Worm (Caenorhabditis elegans) whole organism, L4 larva: ENCODE measurements around the gene rpl-23.

Experiments used
- D1046.2 ChIP-seq: fragments of 200-800 bp; sonication (Bioruptor generic); IDR thresholded peaks from 2 replicates; pipeline ENCODE4 v1.3.6; 2022; ENCODE audit warnings: missing genetic modification characterization, missing compliant biosample characterization
- F10B5.3 ChIP-seq: sonication (generic microtip); optimal IDR thresholded peaks from 2 replicates; lab custom pipeline; 2016; ENCODE audit warnings: mild to moderate bottlenecking, missing genetic modification characterization, missing compliant biosample characterization
- F26F4.8 ChIP-seq: fragments of 200-800 bp; sonication (Bioruptor generic); conservative IDR thresholded peaks from 2 replicates; pipeline ENCODE4 v1.3.6; 2022; ENCODE audit warnings: missing genetic modification characterization, missing compliant biosample characterization
- T20F7.1 ChIP-seq: fragments of 200-800 bp; sonication (Bioruptor generic); optimal IDR thresholded peaks from 2 replicates; lab custom pipeline; 2018; ENCODE audit warnings: mild to moderate bottlenecking, missing genetic modification characterization, missing compliant biosample characterization
- T26A8.4 ChIP-seq: fragments of 200-800 bp; sonication (Bioruptor generic); IDR thresholded peaks from 2 replicates; pipeline ENCODE4 v1.3.6; 2022; ENCODE audit warnings: missing genetic modification characterization, missing compliant biosample characterization
- Y48G9A.11 ChIP-seq: fragments of 200-800 bp; sonication (Bioruptor generic); IDR thresholded peaks from 2 replicates; pipeline ENCODE4 v1.3.6; 2022; ENCODE audit warnings: missing genetic modification reagents, missing genetic modification characterization, missing compliant biosample characterization
- Y75B8A.6 ChIP-seq: fragments of 200-800 bp; sonication (Bioruptor generic); IDR thresholded peaks from 2 replicates; pipeline ENCODE4 v1.3.6; 2022; ENCODE audit warnings: missing genetic modification reagents, missing genetic modification characterization, missing compliant biosample characterization
- ZK337.2 ChIP-seq: fragments of 200-800 bp; sonication (Bioruptor generic); IDR thresholded peaks from 2 replicates; pipeline ENCODE4 v1.3.6; 2022; ENCODE audit warnings: missing genetic modification reagents, missing genetic modification characterization, missing compliant biosample characterization
- aha-1 ChIP-seq: fragments of 150-350 bp; peaks from one replicate; lab custom pipeline; 2014; ENCODE audit warnings: missing biosample characterization, missing genetic modification characterization
- arid-1 ChIP-seq: fragments of 200-800 bp; sonication (Bioruptor generic); conservative IDR thresholded peaks from 2 replicates; pipeline ENCODE4 v1.3.6; 2022; ENCODE audit warnings: missing genetic modification reagents, missing genetic modification characterization, missing compliant biosample characterization
- ceh-82 ChIP-seq: sonication (generic microtip); optimal IDR thresholded peaks from 2 replicates; lab custom pipeline; 2017; ENCODE audit warnings: missing biosample characterization, missing genetic modification characterization
- daf-16 ChIP-seq, 3 experiments: sonication (generic microtip); optimal IDR thresholded peaks; 2 replicates each; lab custom pipeline; 2016 to 2017; ENCODE audit warnings: missing genetic modification characterization in 3 of 3, missing genetic modification reagents in 3 of 3, mild to moderate bottlenecking in 2 of 3, missing compliant biosample characterization in 2 of 3, missing biosample characterization in 1 of 3, moderate library complexity in 1 of 3
- dmd-8 ChIP-seq: fragments of 200-800 bp; sonication (Bioruptor generic); IDR thresholded peaks from 2 replicates; pipeline ENCODE4 v1.3.6; 2022; ENCODE audit warnings: missing genetic modification characterization, missing compliant biosample characterization
- dmd-9 ChIP-seq: fragments of 200-800 bp; sonication (Bioruptor generic); IDR thresholded peaks from 2 replicates; pipeline ENCODE4 v1.3.6; 2022; ENCODE audit warnings: missing genetic modification reagents, missing genetic modification characterization, missing compliant biosample characterization
- dpl-1 ChIP-seq: fragments of 150-350 bp; optimal IDR thresholded peaks from 2 replicates; lab custom pipeline; 2014; ENCODE audit warnings: missing biosample characterization, missing genetic modification reagents, missing genetic modification characterization
- dve-1 ChIP-seq: sonication (generic microtip); optimal IDR thresholded peaks from 2 replicates; lab custom pipeline; 2017; ENCODE audit warnings: antibody characterized with exemption, mild to moderate bottlenecking, missing genetic modification characterization, missing compliant biosample characterization; ENCODE audit not compliant: insufficient read depth
- egl-27 ChIP-seq: sonication (generic microtip); optimal IDR thresholded peaks from 3 replicates; lab custom pipeline; 2017; ENCODE audit warnings: missing biosample characterization, missing genetic modification reagents, missing genetic modification characterization
- fkh-10 ChIP-seq: fragments of 150-350 bp; optimal IDR thresholded peaks from 2 replicates; lab custom pipeline; 2014; ENCODE audit warnings: missing biosample characterization, missing genetic modification reagents, missing genetic modification characterization
- fos-1 ChIP-seq: fragments of 150-350 bp; optimal IDR thresholded peaks from 2 replicates; lab custom pipeline; 2014; ENCODE audit warnings: missing biosample characterization, missing genetic modification characterization
- gei-8 ChIP-seq: fragments of 200-800 bp; sonication (Bioruptor generic); optimal IDR thresholded peaks from 2 replicates; lab custom pipeline; 2018; ENCODE audit warnings: mild to moderate bottlenecking, missing genetic modification characterization, missing compliant biosample characterization
- hif-1 ChIP-seq, 2 experiments: sonication (generic microtip); optimal IDR thresholded peaks; 2 replicates each; lab custom pipeline; 2016 to 2017; ENCODE audit warnings: missing compliant biosample characterization in 2 of 2, missing genetic modification characterization in 2 of 2, missing genetic modification reagents in 2 of 2, missing genotype in 2 of 2, mild to moderate bottlenecking in 1 of 2
- hlh-30 ChIP-seq: sonication (generic microtip); optimal IDR thresholded peaks from 2 replicates; lab custom pipeline; 2017; ENCODE audit warnings: antibody characterized with exemption, mild to moderate bottlenecking, missing genetic modification characterization, missing compliant biosample characterization; ENCODE audit not compliant: insufficient read depth
- jun-1 ChIP-seq: fragments of 150-350 bp; optimal IDR thresholded peaks from 2 replicates; lab custom pipeline; 2014; ENCODE audit warnings: missing biosample characterization, missing genetic modification reagents, missing genetic modification characterization
- lim-7 ChIP-seq: fragments of 200-800 bp; sonication (Bioruptor generic); IDR thresholded peaks from 2 replicates; pipeline ENCODE4 v1.3.6; 2022; ENCODE audit warnings: missing genetic modification characterization, missing compliant biosample characterization
- lin-1 ChIP-seq: fragments of 200-800 bp; sonication (Bioruptor generic); IDR thresholded peaks from 2 replicates; pipeline ENCODE4 v1.3.6; 2022; ENCODE audit warnings: missing genetic modification reagents, missing genetic modification characterization, missing compliant biosample characterization
- lin-15B ChIP-seq: fragments of 150-350 bp; sonication (generic microtip); optimal IDR thresholded peaks from 3 replicates; lab custom pipeline; 2014; ENCODE audit warnings: missing biosample characterization, missing genetic modification characterization
- lin-29 ChIP-seq: fragments of 200-800 bp; sonication (Bioruptor generic); IDR thresholded peaks from 2 replicates; pipeline ENCODE4 v1.3.6; 2022; ENCODE audit warnings: missing genetic modification reagents, missing genetic modification characterization, missing compliant biosample characterization
- lin-38 ChIP-seq: fragments of 200-800 bp; sonication (Bioruptor generic); IDR thresholded peaks from 2 replicates; pipeline ENCODE4 v1.3.6; 2022; ENCODE audit warnings: missing genetic modification reagents, missing genetic modification characterization, missing compliant biosample characterization
- lin-39 ChIP-seq: fragments of 150-350 bp; optimal IDR thresholded peaks from 2 replicates; lab custom pipeline; 2014; ENCODE audit warnings: missing biosample characterization, missing genetic modification reagents, missing genetic modification characterization
- lsy-2 ChIP-seq, 2 experiments: fragments of 150-350 bp in 1 of 2; sonication (generic microtip) in 1 of 2; optimal IDR thresholded peaks; 2 replicates each; lab custom pipeline; 2014 to 2017; ENCODE audit warnings: missing biosample characterization in 2 of 2, missing genetic modification characterization in 2 of 2
- madf-5 ChIP-seq, 2 experiments: fragments of 200-800 bp; sonication (Bioruptor generic); IDR thresholded peaks; 2 replicates each; pipeline ENCODE4 v1.3.6; 2022; ENCODE audit warnings: missing compliant biosample characterization in 2 of 2, missing genetic modification characterization in 2 of 2
- mes-2 ChIP-seq: sonication (generic microtip); optimal IDR thresholded peaks from 2 replicates; lab custom pipeline; 2016; ENCODE audit warnings: missing genotype, mild to moderate bottlenecking, missing genetic modification characterization, missing compliant biosample characterization; ENCODE audit not compliant: poor library complexity, severe bottlenecking
- mxl-2 ChIP-seq: fragments of 200-800 bp; sonication (Bioruptor generic); conservative IDR thresholded peaks from 2 replicates; pipeline ENCODE4 v1.3.6; 2022; ENCODE audit warnings: missing genetic modification reagents, missing genetic modification characterization, missing compliant biosample characterization
- mxl-3 ChIP-seq: fragments of 200-800 bp; sonication (Bioruptor generic); optimal IDR thresholded peaks from 2 replicates; lab custom pipeline; 2018; ENCODE audit warnings: mild to moderate bottlenecking, missing genetic modification characterization, missing compliant biosample characterization
- nhr-102 ChIP-seq: sonication (generic microtip); optimal IDR thresholded peaks from 2 replicates; lab custom pipeline; 2016; ENCODE audit warnings: mild to moderate bottlenecking, missing genetic modification characterization, moderate library complexity, missing compliant biosample characterization
- nhr-25 ChIP-seq: sonication (generic microtip); optimal IDR thresholded peaks from 2 replicates; lab custom pipeline; 2017; ENCODE audit warnings: missing genetic modification characterization, mild to moderate bottlenecking, missing compliant biosample characterization, antibody characterized with exemption, moderate library complexity, borderline replicate concordance; ENCODE audit not compliant: insufficient read depth
- nhr-28 ChIP-seq: fragments of 150-350 bp; optimal IDR thresholded peaks from 2 replicates; lab custom pipeline; 2014; ENCODE audit warnings: missing biosample characterization, missing genetic modification characterization
- nhr-41 ChIP-seq: fragments of 200-800 bp; sonication (Bioruptor generic); IDR thresholded peaks from 2 replicates; pipeline ENCODE4 v1.3.6; 2022; ENCODE audit warnings: missing genetic modification reagents, missing genetic modification characterization, missing compliant biosample characterization
- nhr-42 ChIP-seq: fragments of 200-800 bp; sonication (Bioruptor generic); IDR thresholded peaks from 2 replicates; pipeline ENCODE4 v1.3.6; 2022; ENCODE audit warnings: missing genetic modification characterization, missing compliant biosample characterization
- nhr-48 ChIP-seq: sonication (generic microtip); optimal IDR thresholded peaks from 2 replicates; lab custom pipeline; 2016; ENCODE audit warnings: mild to moderate bottlenecking, missing genetic modification characterization, missing compliant biosample characterization
- nhr-6 ChIP-seq: fragments of 150-350 bp; optimal IDR thresholded peaks from 2 replicates; lab custom pipeline; 2014; ENCODE audit warnings: missing biosample characterization, missing genetic modification characterization
- nhr-76 ChIP-seq: fragments of 150-350 bp; optimal IDR thresholded peaks from 2 replicates; lab custom pipeline; 2014; ENCODE audit warnings: missing biosample characterization, missing genetic modification characterization
- pha-4 ChIP-seq, 2 experiments: fragments of 150-350 bp in 1 of 2; fragments of 200-800 bp in 1 of 2; sonication (Bioruptor generic) in 1 of 2; IDR thresholded peaks in 1 of 2; optimal IDR thresholded peaks in 1 of 2; 2 replicates each; pipeline versions ENCODE4 v1.3.6 to Lab custom; 2014 to 2022; ENCODE audit warnings: missing genetic modification characterization in 2 of 2, missing genetic modification reagents in 2 of 2, missing biosample characterization in 1 of 2, missing compliant biosample characterization in 1 of 2
- rbr-2 ChIP-seq: sonication (generic microtip); optimal IDR thresholded peaks from 2 replicates; lab custom pipeline; 2016; ENCODE audit warnings: missing genotype, missing genetic modification characterization, missing compliant biosample characterization
- saeg-2 ChIP-seq: fragments of 200-800 bp; sonication (Bioruptor generic); IDR thresholded peaks from 2 replicates; pipeline ENCODE4 v1.3.6; 2022; ENCODE audit warnings: missing genetic modification reagents, missing genetic modification characterization, missing compliant biosample characterization
- spr-3 ChIP-seq: fragments of 200-800 bp; sonication (Bioruptor generic); optimal IDR thresholded peaks from 2 replicates; lab custom pipeline; 2018; ENCODE audit warnings: mild to moderate bottlenecking, missing genetic modification characterization, missing compliant biosample characterization
- unc-39 ChIP-seq: sonication (generic microtip); optimal IDR thresholded peaks from 2 replicates; lab custom pipeline; 2017; ENCODE audit warnings: missing biosample characterization, missing genetic modification characterization
- zip-11 ChIP-seq: fragments of 200-800 bp; sonication (Bioruptor generic); IDR thresholded peaks from 2 replicates; pipeline ENCODE4 v1.3.6; 2022; ENCODE audit warnings: missing genetic modification characterization, missing compliant biosample characterization
- ztf-11 ChIP-seq: fragments of 150-350 bp; optimal IDR thresholded peaks from 2 replicates; lab custom pipeline; 2014; ENCODE audit warnings: missing biosample characterization, missing genetic modification characterization
- ztf-7 ChIP-seq: fragments of 150-350 bp; optimal IDR thresholded peaks from 2 replicates; lab custom pipeline; 2014; ENCODE audit warnings: missing biosample characterization, missing genetic modification characterization

Gene rpl-23

DNA sequence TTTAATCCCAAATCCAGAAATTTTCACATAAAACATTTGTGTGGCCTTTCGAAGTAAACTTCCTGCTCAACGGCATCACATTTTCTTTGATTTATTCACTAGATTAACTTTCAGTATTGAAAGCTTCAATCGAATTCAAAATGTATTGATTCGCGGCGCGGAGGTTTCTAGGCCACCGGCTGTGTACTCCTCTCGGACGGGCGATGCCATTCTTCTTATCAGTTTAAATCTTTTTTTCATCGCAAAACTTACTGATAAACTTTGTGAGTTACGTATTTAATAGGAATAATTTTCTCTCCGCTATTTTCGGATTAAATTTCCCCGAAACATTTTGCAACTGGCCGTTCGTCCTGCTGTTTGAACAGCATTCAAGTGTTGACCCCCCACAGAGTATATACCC, 16.0 kb upstream of the rpl-23 start (continued):
- no peak for TF ChIP-seq gei-8 (GFP tag; lab: Kevin White, UChicago)
- no peak for TF ChIP-seq lin-29
- peak; percentile 56 for TF ChIP-seq rbr-2 (tag; lab: Kevin White, UChicago)
- TF ChIP-seq dmd-8 (GFP tag; lab: Robert Waterston, UW), result no peak
- no peak for TF ChIP-seq spr-3 (GFP tag; lab: Kevin White, UChicago)
- TF ChIP-seq nhr-48 (tag; lab: Kevin White, UChicago), result peak; percentile 63
- TF ChIP-seq D1046.2 (GFP tag; lab: Robert Waterston, UW), result no peak
- TF ChIP-seq F26F4.8, result no peak
- TF ChIP-seq nhr-42, result no peak
- TF ChIP-seq daf-16 (GFP tag; optimal IDR thresholded peaks at IDR 0.05; lab: Kevin White, UChicago), result peak in 1 of 2 experiments; percentile 36
- TF ChIP-seq daf-16 (tag; optimal IDR thresholded peaks at IDR 0.05; lab: Kevin White, UChicago), result peak; percentile 49
- TF ChIP-seq zip-11, result no peak
- peak; percentile 67 for TF ChIP-seq nhr-28
- no peak for TF ChIP-seq lin-39 (tag; lab: Kevin White, UChicago)
- 0 out of 2 replicates have a peak, but pooled peaks have one; percentile 19 for TF ChIP-seq dmd-9 (GFP tag; lab: Robert Waterston, UW)
- TF ChIP-seq lin-38 (GFP tag; lab: Robert Waterston, UW), result peak; percentile 66
- no peak for TF ChIP-seq fkh-10 (GFP tag; lab: Kevin White, UChicago)
- TF ChIP-seq fos-1, result no peak
- TF ChIP-seq ceh-82 (tag; lab: Kevin White, UChicago), result no peak
- TF ChIP-seq unc-39 (tag; lab: Kevin White, UChicago), result no peak
- TF ChIP-seq Y48G9A.11 (GFP tag; lab: Robert Waterston, UW), result peak; percentile 36; the same call in 1 of the 2 replicates
- TF ChIP-seq aha-1, result peak; percentile 95
- no peak for TF ChIP-seq lin-15B
- TF ChIP-seq lsy-2 (tag; optimal IDR thresholded peaks at IDR 0.05; lab: Kevin White, UChicago), result peak in 1 of 2 experiments; percentile 81
- no peak for TF ChIP-seq egl-27
- no peak for TF ChIP-seq pha-4 (GFP tag; IDR thresholded peaks at IDR 0.05; lab: Robert Waterston, UW)
- no peak for TF ChIP-seq pha-4 (tag; optimal IDR thresholded peaks at IDR 0.05; lab: Kevin White, UChicago)
- peak; percentile 56; the same call in 1 of the 2 replicates for TF ChIP-seq arid-1
- no peak for TF ChIP-seq lim-7
- peak in 1 of 2 experiments; percentile 88 for TF ChIP-seq hif-1 (tag; optimal IDR thresholded peaks at IDR 0.05; lab: Kevin White, UChicago)
- TF ChIP-seq mes-2 (tag; lab: Kevin White, UChicago), result peak; percentile 98
- no peak for TF ChIP-seq mxl-2
- peak; percentile 28 for TF ChIP-seq hlh-30
- peak; percentile 13 for TF ChIP-seq mxl-3 (GFP tag; lab: Kevin White, UChicago)
- TF ChIP-seq madf-5 (GFP tag; IDR thresholded peaks at IDR 0.05; lab: Robert Waterston, UW), result no peak
- TF ChIP-seq ztf-11, result no peak
- TF ChIP-seq dve-1 (tag; lab: Kevin White, UChicago), result peak; percentile 94
- no peak for TF ChIP-seq saeg-2
- peak; percentile 93 for TF ChIP-seq dpl-1 (GFP tag; lab: Kevin White, UChicago)
- no peak for TF ChIP-seq T20F7.1 (GFP tag; lab: Kevin White, UChicago)
- TF ChIP-seq lin-1 (GFP tag; lab: Robert Waterston, UW), result 0 out of 2 replicates have a peak, but pooled peaks have one; percentile 32
- TF ChIP-seq F10B5.3 (tag; lab: Kevin White, UChicago), result peak; percentile 7
- TF ChIP-seq ztf-7 (tag; lab: Kevin White, UChicago), result peak; percentile 55
- peak; percentile 11 for TF ChIP-seq nhr-6 (tag; lab: Kevin White, UChicago)
- no peak for TF ChIP-seq jun-1 (tag; lab: Kevin White, UChicago)
- no peak for TF ChIP-seq nhr-76 (tag; lab: Kevin White, UChicago)
- no peak for TF ChIP-seq nhr-41 (GFP tag; lab: Robert Waterston, UW)
- peak; percentile 66 for TF ChIP-seq T26A8.4 (GFP tag; lab: Robert Waterston, UW)
- peak; percentile 67 for TF ChIP-seq nhr-102 (tag; lab: Kevin White, UChicago)
- TF ChIP-seq ZK337.2 (GFP tag; lab: Robert Waterston, UW), result peak; percentile 89
- TF ChIP-seq Y75B8A.6, result no peak
- no peak for TF ChIP-seq nhr-25 (tag; lab: Kevin White, UChicago)
